Worm (Caenorhabditis elegans): ENCODE data around the gene T23G7.2.

ce11 chrII:9165762-9166460 is 6.8 kb downstream of the T23G7.2 start, which contains the start of gene W07A12.8:
- TF ChIP-seq lin-13 (GFP tag; optimal IDR thresholded peaks at IDR 0.05) (no peak), unc-62 (GFP tag; optimal IDR thresholded peaks at IDR 0.05) (no peak)
